Worm (Caenorhabditis elegans): ENCODE results near the gene mut-7.

- TF ChIP-seq F55B11.4 (tag; optimal IDR thresholded peaks at IDR 0.05; ENCODE audit: borderline replicate concordance, insufficient read depth) (no peak), dpl-1 (GFP tag; optimal IDR thresholded peaks at IDR 0.05) (no peak), xnd-1 (tag; optimal IDR thresholded peaks at IDR 0.05) (no peak), nhr-80 (tag; optimal IDR thresholded peaks at IDR 0.05) (no peak), sea-2 (GFP tag; IDR thresholded peaks at IDR 0.05) (no peak), tlf-1 (GFP tag; optimal IDR thresholded peaks at IDR 0.05) (no peak), lin-26 (GFP tag; IDR thresholded peaks at IDR 0.05) (no peak), snpc-3.4 (tag; optimal IDR thresholded peaks at IDR 0.05) (no peak), ekl-4 (GFP tag; IDR thresholded peaks at IDR 0.05) (no peak), nhr-120 (GFP tag; IDR thresholded peaks at IDR 0.05) (no peak), unc-62 (GFP tag; optimal IDR thresholded peaks at IDR 0.05) (no peak), F22D6.2 (tag; optimal IDR thresholded peaks at IDR 0.05) (no peak)
Observed at ce11 chrIII:9542280-9542679, at the start of gene mut-7.
